Fruit fly (Drosophila melanogaster) whole organism, embryonic: ENCODE results near the gene CG34325.

Source experiments
- ATbp ChIP-seq: fragments of 200-800 bp; sonication (Bioruptor generic); optimal IDR thresholded peaks from 2 replicates; lab custom pipeline; 2017; ENCODE audit warnings: missing biosample characterization, mild to moderate bottlenecking, missing genetic modification characterization, missing genetic modification reagents
- Asciz ChIP-seq: fragments of 200-800 bp; sonication (Bioruptor generic); optimal IDR thresholded peaks from 2 replicates; lab custom pipeline; 2017; ENCODE audit warnings: missing biosample characterization, mild to moderate bottlenecking, missing genetic modification characterization, missing genetic modification reagents
- CG10543 ChIP-seq: fragments of 200-800 bp; sonication (Bioruptor generic); optimal IDR thresholded peaks from 3 replicates; lab custom pipeline; 2017; ENCODE audit warnings: missing biosample characterization, mild to moderate bottlenecking, missing genetic modification characterization, moderate library complexity
- CG11695 ChIP-seq: fragments of 200-800 bp; sonication (Bioruptor generic); IDR thresholded peaks from 3 replicates; pipeline ENCODE4 v1.3.6; 2022; ENCODE audit warnings: missing biosample characterization, missing genetic modification characterization
- CG12071 ChIP-seq: fragments of 200-800 bp; sonication (Bioruptor generic); optimal IDR thresholded peaks from 3 replicates; lab custom pipeline; 2018; ENCODE audit warnings: missing biosample characterization, mild to moderate bottlenecking, missing genetic modification characterization
- CG15011 ChIP-seq: fragments of 200-800 bp; sonication (Bioruptor generic); optimal IDR thresholded peaks from 3 replicates; lab custom pipeline; 2018; ENCODE audit warnings: missing biosample characterization, mild to moderate bottlenecking, missing genetic modification characterization
- CG1529 ChIP-seq: fragments of 200-800 bp; sonication (Bioruptor generic); optimal IDR thresholded peaks from 3 replicates; lab custom pipeline; 2018; ENCODE audit warnings: missing biosample characterization, missing genetic modification characterization
- CG15479 ChIP-seq: fragments of 200-800 bp; sonication (Bioruptor generic); optimal IDR thresholded peaks from 3 replicates; lab custom pipeline; 2019; ENCODE audit warnings: missing biosample characterization, mild to moderate bottlenecking, missing genetic modification characterization, moderate library complexity
- CG1602 ChIP-seq: fragments of 200-800 bp; sonication (Bioruptor generic); optimal IDR thresholded peaks from 3 replicates; lab custom pipeline; 2016; ENCODE audit warnings: missing biosample characterization, missing genetic modification characterization
- CG16815 ChIP-seq: fragments of 200-800 bp; sonication (Bioruptor generic); optimal IDR thresholded peaks from 3 replicates; lab custom pipeline; 2017; ENCODE audit warnings: missing biosample characterization, mild to moderate bottlenecking, missing genetic modification characterization
- CG17186 ChIP-seq: fragments of 200-800 bp; sonication (Bioruptor generic); optimal IDR thresholded peaks from 3 replicates; lab custom pipeline; 2017; ENCODE audit warnings: missing biosample characterization, missing genetic modification reagents, missing genetic modification characterization
- CG17361 ChIP-seq: fragments of 200-800 bp; sonication (Bioruptor generic); IDR thresholded peaks from 3 replicates; pipeline ENCODE4 v1.3.6; 2022; ENCODE audit warnings: missing biosample characterization, missing genetic modification characterization
- CG1792 ChIP-seq: fragments of 200-800 bp; sonication (Bioruptor generic); optimal IDR thresholded peaks from 2 replicates; lab custom pipeline; 2016; ENCODE audit warnings: missing biosample characterization, missing genetic modification characterization
- CG18619 ChIP-seq: fragments of 200-800 bp; sonication (Bioruptor generic); optimal IDR thresholded peaks from 3 replicates; lab custom pipeline; 2017; ENCODE audit warnings: missing biosample characterization, mild to moderate bottlenecking, missing genetic modification characterization
- CG2678 ChIP-seq: fragments of 200-800 bp; sonication (Bioruptor generic); optimal IDR thresholded peaks from 3 replicates; lab custom pipeline; 2019; ENCODE audit warnings: missing biosample characterization, mild to moderate bottlenecking, missing genetic modification characterization, moderate library complexity
- CG2712 ChIP-seq: fragments of 200-800 bp; optimal IDR thresholded peaks from 3 replicates; lab custom pipeline; 2019; ENCODE audit warnings: missing biosample characterization, mild to moderate bottlenecking, missing genetic modification characterization, moderate library complexity
- CG30403 ChIP-seq: fragments of 200-800 bp; sonication (Bioruptor generic); optimal IDR thresholded peaks from 3 replicates; lab custom pipeline; 2016; ENCODE audit warnings: missing biosample characterization, missing genetic modification characterization
- CG32767 ChIP-seq: fragments of 200-800 bp; sonication (Bioruptor generic); IDR thresholded peaks from 2 replicates; pipeline ENCODE4 v1.3.6; 2022; ENCODE audit warnings: missing biosample characterization, missing genetic modification characterization
- CG34224 ChIP-seq: fragments of 200-800 bp; sonication (Bioruptor generic); IDR thresholded peaks from 3 replicates; pipeline ENCODE4 v1.3.6; 2022; ENCODE audit warnings: missing biosample characterization, missing genetic modification characterization; ENCODE audit not compliant: partially characterized antibody
- CG6272 ChIP-seq: fragments of 200-800 bp; sonication (Bioruptor generic); IDR thresholded peaks from 2 replicates; pipeline ENCODE4 v1.3.6; 2022; ENCODE audit warnings: missing biosample characterization, missing genetic modification characterization
- CG6654 ChIP-seq: fragments of 200-800 bp; sonication (Bioruptor generic); optimal IDR thresholded peaks from 2 replicates; lab custom pipeline; 2017; ENCODE audit warnings: missing biosample characterization, mild to moderate bottlenecking, missing genetic modification characterization
- CG6813 ChIP-seq: fragments of 200-800 bp; sonication (Bioruptor generic); optimal IDR thresholded peaks from 2 replicates; lab custom pipeline; 2017; ENCODE audit warnings: missing biosample characterization, missing genetic modification characterization, mild to moderate bottlenecking, moderate library complexity, missing genetic modification reagents
- CoRest ChIP-seq: fragments of 200-800 bp; sonication (Bioruptor generic); optimal IDR thresholded peaks from 3 replicates; lab custom pipeline; 2018; ENCODE audit warnings: missing biosample characterization, mild to moderate bottlenecking, missing genetic modification characterization, moderate library complexity
- Dip3 ChIP-seq: fragments of 200-800 bp; sonication (Bioruptor generic); optimal IDR thresholded peaks from 3 replicates; lab custom pipeline; 2016; ENCODE audit warnings: missing biosample characterization, missing genetic modification characterization
- Dll ChIP-seq: fragments of 200-800 bp; sonication (Bioruptor generic); IDR thresholded peaks from 4 replicates; pipeline ENCODE4 v1.3.6; 2022; ENCODE audit warnings: missing biosample characterization, missing genetic modification characterization; ENCODE audit not compliant: partially characterized antibody
- E2f1 ChIP-seq: fragments of 200-800 bp; sonication (Bioruptor generic); IDR thresholded peaks from 2 replicates; pipeline ENCODE4 v1.3.6; 2022; ENCODE audit warnings: missing biosample characterization, missing genetic modification characterization
- Hand ChIP-seq: fragments of 200-800 bp; sonication (Bioruptor generic); optimal IDR thresholded peaks from 2 replicates; lab custom pipeline; 2017; ENCODE audit warnings: mild to moderate bottlenecking, missing biosample characterization, missing genetic modification reagents, missing genetic modification characterization
- HmgD ChIP-seq: fragments of 200-800 bp; sonication (Bioruptor generic); optimal IDR thresholded peaks from 3 replicates; lab custom pipeline; 2016; ENCODE audit warnings: missing biosample characterization, missing genetic modification characterization
- Hr39 ChIP-seq: fragments of >200 bp; optimal IDR thresholded peaks from 2 replicates; lab custom pipeline; 2017
- Max ChIP-seq: fragments of 200-800 bp; sonication (Bioruptor generic); optimal IDR thresholded peaks from 2 replicates; lab custom pipeline; 2016; ENCODE audit warnings: missing biosample characterization, mild to moderate bottlenecking, missing genetic modification characterization
- Ravus ChIP-seq: fragments of 200-800 bp; sonication (Bioruptor generic); IDR thresholded peaks from 2 replicates; pipeline ENCODE4 v1.3.6; 2022; ENCODE audit warnings: missing biosample characterization, missing genetic modification characterization
- Rx ChIP-seq: fragments of 200-800 bp; sonication (Bioruptor generic); IDR thresholded peaks from 2 replicates; pipeline ENCODE4 v1.3.6; 2022; ENCODE audit warnings: missing biosample characterization, missing genetic modification characterization
- Scr ChIP-seq: fragments of 200-800 bp; sonication (Bioruptor generic); IDR thresholded peaks from 2 replicates; pipeline ENCODE4 v1.3.6; 2022; ENCODE audit warnings: missing biosample characterization, missing genetic modification characterization; ENCODE audit not compliant: partially characterized antibody
- Six4 ChIP-seq: fragments of 200-800 bp; sonication (Bioruptor generic); optimal IDR thresholded peaks from 2 replicates; lab custom pipeline; 2016; ENCODE audit warnings: missing biosample characterization, missing genetic modification characterization
- Sry-β ChIP-seq: fragments of 200-800 bp; sonication (Bioruptor generic); optimal IDR thresholded peaks from 2 replicates; lab custom pipeline; 2018; ENCODE audit warnings: missing biosample characterization, mild to moderate bottlenecking, missing genetic modification characterization, moderate library complexity
- Xbp1 ChIP-seq: fragments of 200-800 bp; sonication (Bioruptor generic); optimal IDR thresholded peaks from 3 replicates; lab custom pipeline; 2016; ENCODE audit warnings: missing biosample characterization, mild to moderate bottlenecking, missing genetic modification characterization
- YL-1 ChIP-seq: fragments of 200-800 bp; sonication (Bioruptor generic); optimal IDR thresholded peaks from 3 replicates; lab custom pipeline; 2017; ENCODE audit warnings: missing biosample characterization, mild to moderate bottlenecking, missing genetic modification characterization
- bab2 ChIP-seq: fragments of 200-800 bp; sonication (Bioruptor generic); optimal IDR thresholded peaks from 2 replicates; lab custom pipeline; 2016; ENCODE audit warnings: missing biosample characterization, missing genetic modification characterization
- cad ChIP-seq: fragments of >200 bp; optimal IDR thresholded peaks from 2 replicates; lab custom pipeline; 2017; ENCODE audit warnings: missing biosample characterization, missing genetic modification characterization
- cas ChIP-seq: fragments of 200-800 bp; sonication (Bioruptor generic); IDR thresholded peaks from 2 replicates; pipeline ENCODE4 v1.3.6; 2022; ENCODE audit warnings: missing biosample characterization, missing genetic modification characterization
- chn ChIP-seq: fragments of 200-800 bp; sonication (Bioruptor generic); optimal IDR thresholded peaks from 2 replicates; lab custom pipeline; 2016; ENCODE audit warnings: missing biosample characterization, missing genetic modification characterization
- fd102C ChIP-seq: fragments of 200-800 bp; sonication (Bioruptor generic); optimal IDR thresholded peaks from 2 replicates; lab custom pipeline; 2018; ENCODE audit warnings: missing biosample characterization, mild to moderate bottlenecking, missing genetic modification characterization, moderate library complexity
- fd3F ChIP-seq: fragments of 200-800 bp; sonication (Bioruptor generic); optimal IDR thresholded peaks from 2 replicates; lab custom pipeline; 2018; ENCODE audit warnings: missing biosample characterization, mild to moderate bottlenecking, missing genetic modification characterization, moderate library complexity
- gfzf ChIP-seq: fragments of 200-800 bp; sonication (Bioruptor generic); optimal IDR thresholded peaks from 2 replicates; lab custom pipeline; 2016; ENCODE audit warnings: missing biosample characterization, mild to moderate bottlenecking, missing genetic modification characterization, moderate library complexity
- grau ChIP-seq: fragments of 200-800 bp; optimal IDR thresholded peaks from 3 replicates; lab custom pipeline; 2019; ENCODE audit warnings: missing biosample characterization, mild to moderate bottlenecking, missing genetic modification characterization, moderate library complexity
- jing ChIP-seq: fragments of 200-800 bp; sonication (Bioruptor generic); optimal IDR thresholded peaks from 2 replicates; lab custom pipeline; 2018; ENCODE audit warnings: missing biosample characterization, mild to moderate bottlenecking, missing genetic modification characterization
- lbe ChIP-seq: fragments of 200-800 bp; sonication (Bioruptor generic); optimal IDR thresholded peaks from 2 replicates; lab custom pipeline; 2016; ENCODE audit warnings: missing biosample characterization, mild to moderate bottlenecking, missing genetic modification characterization
- repo ChIP-seq: fragments of 200-800 bp; sonication (Bioruptor generic); optimal IDR thresholded peaks from 2 replicates; lab custom pipeline; 2016; ENCODE audit warnings: missing biosample characterization, missing genetic modification characterization
- sr ChIP-seq: fragments of 200-800 bp; sonication (Bioruptor generic); IDR thresholded peaks from 3 replicates; pipeline ENCODE4 v1.3.6; 2022; ENCODE audit warnings: missing biosample characterization, missing genetic modification characterization
- ssp ChIP-seq: fragments of 200-800 bp; sonication (Bioruptor generic); IDR thresholded peaks from 2 replicates; pipeline ENCODE4 v1.3.6; 2022; ENCODE audit warnings: missing biosample characterization, missing genetic modification characterization
- unpg ChIP-seq: fragments of 200-800 bp; sonication (Bioruptor generic); optimal IDR thresholded peaks from 3 replicates; lab custom pipeline; 2018; ENCODE audit warnings: missing biosample characterization, mild to moderate bottlenecking, missing genetic modification characterization, moderate library complexity
- zfh1 ChIP-seq: fragments of 200-800 bp; sonication (Bioruptor generic); IDR thresholded peaks from 3 replicates; pipeline ENCODE4 v1.3.6; 2022; ENCODE audit warnings: missing biosample characterization, missing genetic modification characterization

Gene CG34325

dm6 chrX:16670262-16670661 is 50.9 kb downstream of the CG34325 start (continued):
- TF ChIP-seq CG15479 (no peak), jing (GFP tag; lab: Kevin White, UChicago) (no peak), Ravus (no peak), Max (GFP tag; lab: Kevin White, UChicago) (no peak), cas (GFP tag; lab: Robert Waterston, UW) (no peak), CG12071 (GFP tag; lab: Kevin White, UChicago) (no peak), CG6813 (GFP tag; lab: Kevin White, UChicago) (no peak), Asciz (GFP tag; lab: Kevin White, UChicago) (peak; percentile 10), Hand (GFP tag; lab: Kevin White, UChicago) (no peak), Dip3 (no peak), HmgD (GFP tag; lab: Kevin White, UChicago) (no peak), CG6654 (GFP tag; lab: Kevin White, UChicago) (no peak), Rx (GFP tag; lab: Robert Waterston, UW) (no peak), grau (peak; percentile 69), CG17361 (GFP tag; lab: Robert Waterston, UW) (peak; percentile 52; the same call in 2 of the 3 replicates), CoRest (peak; percentile 17), CG2678 (tag; lab: Kevin White, UChicago) (peak; percentile 7), Dll (GFP tag; lab: Robert Waterston, UW) (no peak), unpg (GFP tag; lab: Kevin White, UChicago) (no peak), fd3F (no peak), bab2 (GFP tag; lab: Kevin White, UChicago) (no peak), ATbp (peak; percentile 29), CG32767 (GFP tag; lab: Robert Waterston, UW) (no peak), Six4 (GFP tag; lab: Kevin White, UChicago) (no peak), Scr (no peak), CG34224 (GFP tag; lab: Robert Waterston, UW) (no peak), Hr39 (no peak), lbe (no peak), cad (GFP tag; lab: Kevin White, UChicago) (no peak), chn (GFP tag; lab: Kevin White, UChicago) (no peak), CG1792 (GFP tag; lab: Kevin White, UChicago) (no peak), E2f1 (GFP tag; lab: Robert Waterston, UW) (no peak), CG2712 (peak; percentile 13), CG1602 (GFP tag; lab: Kevin White, UChicago) (no peak), gfzf (GFP tag; lab: Kevin White, UChicago) (no peak), CG6272 (GFP tag; lab: Robert Waterston, UW) (no peak), sr (GFP tag; lab: Robert Waterston, UW) (no peak), Sry-β (no peak), zfh1 (GFP tag; lab: Robert Waterston, UW) (peak; percentile 31; the same call in 1 of the 3 replicates), YL-1 (GFP tag; lab: Kevin White, UChicago) (no peak), repo (GFP tag; lab: Kevin White, UChicago) (no peak), Xbp1 (GFP tag; lab: Kevin White, UChicago) (no peak), CG18619 (GFP tag; lab: Kevin White, UChicago) (no peak), CG17186 (GFP tag; lab: Kevin White, UChicago) (no peak), ssp (GFP tag; lab: Robert Waterston, UW) (no peak), CG16815 (GFP tag; lab: Kevin White, UChicago) (no peak), fd102C (no peak), CG1529 (no peak), CG15011 (GFP tag; lab: Kevin White, UChicago) (no peak), CG11695 (GFP tag; lab: Robert Waterston, UW) (no peak), CG30403 (GFP tag; lab: Kevin White, UChicago) (no peak), CG10543 (GFP tag; lab: Kevin White, UChicago) (no peak)
